Fruit fly (Drosophila melanogaster) whole organism, wandering third instar larva: ENCODE data around the gene mge.

Source experiments
- Abd-B ChIP-seq: fragments of >200 bp; optimal IDR thresholded peaks from 2 replicates; lab custom pipeline; 2017; ENCODE audit warnings: missing biosample characterization, missing genetic modification characterization
- CG32264 ChIP-seq: fragments of 200-800 bp; sonication (Bioruptor generic); optimal IDR thresholded peaks from 2 replicates; lab custom pipeline; 2016; ENCODE audit warnings: missing biosample characterization, missing genetic modification characterization
- CG9705 ChIP-seq: fragments of 200-800 bp; sonication (Bioruptor generic); optimal IDR thresholded peaks from 2 replicates; lab custom pipeline; 2018; ENCODE audit warnings: missing biosample characterization, mild to moderate bottlenecking, missing genetic modification characterization
- Dfd ChIP-seq: fragments of >200 bp; optimal IDR thresholded peaks from 2 replicates; lab custom pipeline; 2017; ENCODE audit warnings: missing biosample characterization, missing genetic modification characterization
- GATAd ChIP-seq: sonication (Bioruptor generic); optimal IDR thresholded peaks from 2 replicates; lab custom pipeline; 2016; ENCODE audit warnings: missing biosample characterization, missing genetic modification characterization
- Hnf4 ChIP-seq: fragments of 200-800 bp; sonication (Bioruptor generic); optimal IDR thresholded peaks from 2 replicates; lab custom pipeline; 2016; ENCODE audit warnings: missing biosample characterization, mild to moderate bottlenecking, missing genetic modification characterization
- Hr78 ChIP-seq: fragments of >200 bp; optimal IDR thresholded peaks from 2 replicates; lab custom pipeline; 2017; ENCODE audit warnings: missing biosample characterization, missing genetic modification characterization
- Hr83 ChIP-seq: fragments of 200-300 bp; sonication (Bioruptor generic); optimal IDR thresholded peaks from 2 replicates; lab custom pipeline; 2016; ENCODE audit warnings: missing biosample characterization, mild to moderate bottlenecking, missing genetic modification characterization, moderate library complexity; ENCODE audit not compliant: poor library complexity, severe bottlenecking
- Jra ChIP-seq: sonication (Bioruptor generic); optimal IDR thresholded peaks from 2 replicates; lab custom pipeline; 2016; ENCODE audit warnings: missing biosample characterization, missing genetic modification characterization
- Mio ChIP-seq: sonication (Bioruptor generic); optimal IDR thresholded peaks from 2 replicates; lab custom pipeline; 2016; ENCODE audit warnings: missing biosample characterization, missing genetic modification characterization
- N ChIP-seq: fragments of >200 bp; optimal IDR thresholded peaks from 2 replicates; lab custom pipeline; 2018; ENCODE audit warnings: missing biosample characterization, missing external identifiers, missing genetic modification characterization
- OdsH ChIP-seq: fragments of 200-800 bp; sonication (Bioruptor generic); optimal IDR thresholded peaks from 2 replicates; lab custom pipeline; 2016; ENCODE audit warnings: missing biosample characterization, mild to moderate bottlenecking, missing genetic modification characterization
- Rel ChIP-seq, 2 experiments: fragments of 200-800 bp; sonication (Bioruptor generic) in 1 of 2; optimal IDR thresholded peaks; 2 replicates in 1 of 2; 3 replicates in 1 of 2; lab custom pipeline; 2016 to 2019; ENCODE audit warnings: mild to moderate bottlenecking in 2 of 2, missing biosample characterization in 2 of 2, missing genetic modification characterization in 2 of 2, moderate library complexity in 1 of 2
- Sp1 ChIP-seq: fragments of 200-800 bp; sonication (Bioruptor generic); optimal IDR thresholded peaks from 3 replicates; lab custom pipeline; 2019; ENCODE audit warnings: missing biosample characterization, mild to moderate bottlenecking, missing genetic modification characterization, moderate library complexity
- br ChIP-seq: fragments of 200-800 bp; sonication (Bioruptor generic); optimal IDR thresholded peaks from 2 replicates; lab custom pipeline; 2016; ENCODE audit warnings: missing biosample characterization, missing genetic modification characterization
- brk ChIP-seq: fragments of 200-800 bp; sonication (Bioruptor generic); optimal IDR thresholded peaks from 2 replicates; lab custom pipeline; 2016; ENCODE audit warnings: missing biosample characterization, mild to moderate bottlenecking, missing genetic modification characterization
- dl ChIP-seq, 2 experiments: fragments of 175-275, 200-275 bp in 1 of 2; fragments of 200-275 bp in 1 of 2; sonication (Bioruptor generic); optimal IDR thresholded peaks; lab custom pipeline; 2018; ENCODE audit warnings: mild to moderate bottlenecking in 2 of 2, missing biosample characterization in 2 of 2, missing genetic modification characterization in 2 of 2, moderate library complexity in 2 of 2; ENCODE audit not compliant: partially characterized antibody in 2 of 2, insufficient read depth in 1 of 2
- dmrt93B ChIP-seq: fragments of 200-800 bp; sonication (Bioruptor generic); optimal IDR thresholded peaks from 2 replicates; lab custom pipeline; 2018; ENCODE audit warnings: missing biosample characterization, mild to moderate bottlenecking, missing genetic modification characterization
- ey ChIP-seq: fragments of 200-800 bp; sonication (Bioruptor generic); optimal IDR thresholded peaks from 2 replicates; lab custom pipeline; 2016; ENCODE audit warnings: missing biosample characterization, missing genetic modification characterization
- foxo ChIP-seq, 2 experiments: fragments of 200-800 bp; sonication (Bioruptor generic); optimal IDR thresholded peaks; 2 replicates in 1 of 2; 3 replicates in 1 of 2; lab custom pipeline; 2016 to 2017; ENCODE audit warnings: missing biosample characterization in 2 of 2, missing genetic modification characterization in 2 of 2
- fru ChIP-seq: fragments of 200-800 bp; sonication (Bioruptor generic); optimal IDR thresholded peaks from 3 replicates; lab custom pipeline; 2016; ENCODE audit warnings: missing biosample characterization, mild to moderate bottlenecking, missing genetic modification characterization
- h ChIP-seq: fragments of 200-800 bp; sonication (Bioruptor generic); optimal IDR thresholded peaks from 3 replicates; lab custom pipeline; 2016; ENCODE audit warnings: missing biosample characterization, mild to moderate bottlenecking, missing genetic modification characterization
- lola ChIP-seq: fragments of >200 bp; optimal IDR thresholded peaks from 2 replicates; lab custom pipeline; 2017; ENCODE audit warnings: missing biosample characterization, missing genetic modification characterization
- pan ChIP-seq: fragments of >200 bp; optimal IDR thresholded peaks from 2 replicates; lab custom pipeline; 2017
- psq ChIP-seq: fragments of 200-800 bp; sonication (Bioruptor generic); optimal IDR thresholded peaks from 3 replicates; lab custom pipeline; 2017; ENCODE audit warnings: missing biosample characterization, mild to moderate bottlenecking, missing genetic modification characterization, moderate library complexity
- rgr ChIP-seq: fragments of 200-800 bp; sonication (Bioruptor generic); optimal IDR thresholded peaks from 3 replicates; lab custom pipeline; 2016; ENCODE audit warnings: missing biosample characterization, mild to moderate bottlenecking, missing genetic modification characterization
- sage ChIP-seq: fragments of 200-800 bp; sonication (Bioruptor generic); optimal IDR thresholded peaks from 2 replicates; lab custom pipeline; 2016; ENCODE audit warnings: missing biosample characterization, mild to moderate bottlenecking, missing genetic modification characterization
- sv ChIP-seq: fragments of 200-800 bp; sonication (Bioruptor generic); optimal IDR thresholded peaks from 3 replicates; lab custom pipeline; 2016; ENCODE audit warnings: missing biosample characterization, missing genetic modification characterization
- tai ChIP-seq: sonication (Bioruptor generic); optimal IDR thresholded peaks from 2 replicates; lab custom pipeline; 2016; ENCODE audit warnings: missing biosample characterization, missing genetic modification characterization
- usp ChIP-seq: fragments of >200 bp; optimal IDR thresholded peaks from 2 replicates; lab custom pipeline; 2017; ENCODE audit warnings: missing biosample characterization, missing genetic modification characterization

The mge gene

DNA sequence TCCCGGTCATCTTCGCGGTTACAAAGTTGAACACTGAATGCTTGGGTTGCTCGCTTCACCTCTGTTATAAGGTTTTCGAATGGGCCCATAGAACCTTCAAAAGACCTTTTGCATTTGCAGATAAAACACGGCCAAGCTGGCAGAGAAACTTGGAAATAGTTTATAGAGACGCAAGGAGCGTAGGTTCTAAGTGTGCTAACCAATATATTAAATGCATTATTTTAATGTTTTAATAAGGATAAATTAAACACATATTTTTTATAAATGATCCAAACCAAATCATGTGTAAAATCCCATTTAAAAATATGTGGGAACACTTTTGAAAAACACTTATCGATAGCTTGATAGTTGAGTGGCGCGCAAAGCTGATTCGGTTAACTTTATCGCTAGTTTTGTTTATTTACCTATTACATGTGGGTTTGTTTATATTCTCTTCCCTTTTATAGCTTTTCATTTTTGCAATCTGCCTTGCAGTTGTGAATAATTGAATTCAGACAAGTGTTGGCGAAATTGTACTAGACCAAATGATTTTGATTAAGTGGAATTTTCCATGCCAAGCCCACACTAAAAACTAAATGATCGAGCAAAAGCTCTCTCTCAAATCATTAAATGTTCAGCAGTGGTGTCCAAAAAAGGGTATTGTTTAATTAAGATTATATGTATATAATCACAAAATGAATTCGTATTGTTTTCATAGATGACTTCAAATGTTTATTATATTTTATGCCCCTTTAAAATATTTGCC lies 30.5 kb upstream of the mge start, which contains the start of gene CG12766:
CG12766 (minus strand) TSS at position 51 of the 745 bp plus-strand sequence.
- TF ChIP-seq N (GFP tag; lab: Kevin White, UChicago) (no peak), brk (no peak), pan (lab: Kevin White, UChicago) (no peak), OdsH (no peak), sage (GFP tag; lab: Kevin White, UChicago) (no peak), tai (no peak), dl (GFP tag; optimal IDR thresholded peaks at IDR 0.05; lab: Kevin White, UChicago; ENCODE audit: insufficient read depth in 1 of 2, partially characterized antibody in 2 of 2) (no peak)
- TF ChIP-seq, all 38 proteins: peak for 0

DNA sequence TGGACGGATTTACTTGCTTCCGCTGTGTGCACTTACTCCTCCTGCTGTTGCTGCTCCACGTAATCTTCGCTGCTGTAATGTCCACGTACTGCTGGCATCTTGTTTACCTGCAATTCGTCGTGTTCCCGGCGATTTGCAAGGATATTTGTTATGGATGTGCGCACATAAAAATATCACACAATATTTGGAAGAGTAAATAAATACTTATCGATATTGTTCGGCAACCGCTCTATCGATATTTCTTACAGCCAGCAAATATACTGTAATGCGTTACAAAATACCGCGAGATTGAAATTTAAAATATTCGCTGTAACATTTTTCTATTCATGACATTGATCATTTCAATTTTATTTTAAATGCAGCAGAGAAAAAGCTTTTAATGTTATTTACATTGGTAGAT lies 28.1 kb upstream of the mge start, which contains the start of gene CG10866:
CG10866 (minus strand) TSS at position 187 of the 400 bp plus-strand sequence.
- no peak for TF ChIP-seq Hr83 (GFP tag; lab: Kevin White, UChicago)
- no peak for TF ChIP-seq lola
- no peak for TF ChIP-seq CG32264 (GFP tag; lab: Kevin White, UChicago)
- TF ChIP-seq dmrt93B, result no peak
- TF ChIP-seq sage (GFP tag; lab: Kevin White, UChicago), result no peak
- no peak for TF ChIP-seq Mio (GFP tag; lab: Kevin White, UChicago)
- TF ChIP-seq Rel (GFP tag; optimal IDR thresholded peaks at IDR 0.05; lab: Kevin White, UChicago), result no peak
- no peak for TF ChIP-seq Rel (tag; optimal IDR thresholded peaks at IDR 0.05; lab: Kevin White, UChicago)

DNA sequence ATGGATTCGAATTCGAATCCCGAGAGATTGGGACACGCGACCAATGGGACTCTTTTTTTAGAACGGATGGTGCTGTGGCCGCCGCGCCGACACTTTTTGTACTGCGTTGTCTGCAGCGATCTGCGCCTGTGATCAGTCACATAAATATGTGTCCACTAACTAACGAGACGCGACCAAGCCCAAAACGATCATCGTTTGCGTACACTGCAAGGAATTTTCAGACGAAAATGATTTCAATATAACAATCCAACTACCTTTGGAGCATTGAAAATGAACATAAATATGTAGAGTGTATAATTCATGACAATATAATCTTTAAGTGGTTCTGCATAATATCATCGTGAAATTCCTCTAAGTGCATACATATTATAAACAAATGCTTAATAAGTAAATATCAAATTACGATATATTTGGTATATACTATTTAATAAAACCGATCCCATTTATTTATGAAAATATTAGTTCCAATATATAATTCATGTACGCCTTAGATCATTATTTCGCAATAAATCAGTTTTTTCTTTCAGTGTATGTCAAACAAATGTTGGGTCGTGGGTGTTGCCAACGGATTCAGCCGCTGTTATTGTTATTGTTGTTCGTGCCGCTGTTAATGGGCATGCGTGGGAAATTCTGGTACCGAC lies 26.0 kb upstream of the mge start, which contains the start of gene Eip63F-1:
Eip63F-1 (minus strand) TSS at position 51 of the 641 bp plus-strand sequence.
- TF ChIP-seq sv (GFP tag; lab: Kevin White, UChicago) (peak; percentile 58), rgr (GFP tag; lab: Kevin White, UChicago) (peak; percentile 41), foxo (GFP tag; optimal IDR thresholded peaks at IDR 0.05; lab: Kevin White, UChicago) (peak in 1 of 2 experiments; percentile 35), h (peak; percentile 12), ey (no peak), psq (peak; percentile 18), OdsH (peak; percentile 15), CG9705 (GFP tag; lab: Kevin White, UChicago) (no peak), dl (GFP tag; optimal IDR thresholded peaks at IDR 0.05; lab: Kevin White, UChicago; ENCODE audit: insufficient read depth in 1 of 2, partially characterized antibody in 2 of 2) (no peak)

DNA sequence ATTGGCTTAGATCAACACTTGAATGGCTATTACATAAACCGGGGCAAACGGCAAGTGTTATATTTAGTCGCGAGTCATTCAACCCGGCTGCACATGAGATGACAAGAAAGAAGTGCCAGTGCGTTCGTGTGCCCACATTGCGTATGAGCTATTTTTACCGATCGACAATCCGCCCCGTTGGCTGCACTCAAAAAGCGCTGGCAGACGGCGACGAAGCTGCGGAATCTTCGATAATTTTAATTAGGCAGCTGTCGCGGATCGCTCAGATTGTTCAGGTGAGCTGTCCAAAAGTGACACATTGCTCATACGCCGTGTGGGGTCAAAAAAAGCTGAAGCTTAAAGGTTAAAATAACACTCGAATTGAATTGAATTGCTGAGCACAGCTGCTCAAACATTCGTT lies 24.4 kb upstream of the mge start:
- TF ChIP-seq pan (lab: Kevin White, UChicago) (no peak), dl (GFP tag; optimal IDR thresholded peaks at IDR 0.05; lab: Kevin White, UChicago; ENCODE audit: insufficient read depth in 1 of 2, partially characterized antibody in 2 of 2) (no peak), Mio (GFP tag; lab: Kevin White, UChicago) (no peak), h (no peak), Sp1 (GFP tag; lab: Kevin White, UChicago) (no peak), dmrt93B (no peak), sage (GFP tag; lab: Kevin White, UChicago) (no peak), Jra (GFP tag; lab: Kevin White, UChicago) (no peak), rgr (GFP tag; lab: Kevin White, UChicago) (no peak), fru (GFP tag; lab: Kevin White, UChicago) (no peak), usp (GFP tag; lab: Kevin White, UChicago) (no peak), sv (GFP tag; lab: Kevin White, UChicago) (no peak), ey (no peak), GATAd (GFP tag; lab: Kevin White, UChicago) (no peak), Dfd (GFP tag; lab: Kevin White, UChicago) (no peak), CG9705 (GFP tag; lab: Kevin White, UChicago) (no peak), Abd-B (GFP tag; lab: Kevin White, UChicago) (no peak), br (GFP tag; lab: Kevin White, UChicago) (no peak), tai (no peak), foxo (GFP tag; optimal IDR thresholded peaks at IDR 0.05; lab: Kevin White, UChicago) (no peak)
- TF ChIP-seq, all 38 proteins: peak for 0

DNA sequence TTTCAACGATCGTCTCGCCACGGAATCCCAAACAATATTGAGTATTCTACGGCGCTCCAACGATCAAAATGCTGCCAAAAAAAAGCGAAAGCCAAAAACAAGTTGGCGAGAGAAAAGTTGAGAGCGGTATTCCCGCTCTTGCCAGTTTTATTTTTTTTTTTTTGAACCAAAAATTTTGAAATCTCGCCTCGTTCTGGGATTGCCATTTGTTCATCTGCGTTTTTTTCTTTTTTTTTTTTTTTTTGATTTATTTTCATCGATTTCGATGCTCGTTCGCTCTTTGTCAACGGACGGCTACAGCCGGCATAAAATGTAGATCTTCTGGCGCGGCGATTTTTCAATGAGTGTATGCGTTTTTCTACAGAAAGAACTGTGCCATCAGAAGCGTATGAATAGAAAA lies 23.9 kb upstream of the mge start:
- TF ChIP-seq Hr78 (GFP tag; lab: Kevin White, UChicago), result no peak
- no peak for TF ChIP-seq GATAd (GFP tag; lab: Kevin White, UChicago)
- no peak for TF ChIP-seq foxo (GFP tag; optimal IDR thresholded peaks at IDR 0.05; lab: Kevin White, UChicago)
- no peak for TF ChIP-seq Hnf4 (GFP tag; lab: Kevin White, UChicago)
